Worm (Caenorhabditis elegans) whole organism, early embryonic: ENCODE data around the gene W02B3.4.

ENCODE experiments used
- ama-1 ChIP-seq: fragments of 150-350 bp; optimal IDR thresholded peaks from 2 replicates; lab custom pipeline; 2014
- flt-1 ChIP-seq: fragments of 200-800 bp; sonication (Bioruptor generic); IDR thresholded peaks from 2 replicates; pipeline ENCODE4 v1.3.6; 2022; ENCODE audit warnings: missing genetic modification characterization, missing compliant biosample characterization
- hmbx-1 ChIP-seq: sonication (generic microtip); optimal IDR thresholded peaks from 2 replicates; lab custom pipeline; 2016; ENCODE audit warnings: mild to moderate bottlenecking, missing genetic modification characterization, missing compliant biosample characterization
- sea-1 ChIP-seq: fragments of 200-800 bp; sonication (Bioruptor generic); conservative IDR thresholded peaks from 2 replicates; pipeline ENCODE4 v1.3.6; 2022; ENCODE audit warnings: missing genetic modification characterization, missing compliant biosample characterization

ce11 chrIII:641759-642158 lies 41.5 kb downstream of the W02B3.4 start, which contains the start of gene W06E11.1:
- TF ChIP-seq ama-1 (lab: Kevin White, UChicago) (no peak), hmbx-1 (tag; lab: Kevin White, UChicago) (no peak), flt-1 (GFP tag; lab: Robert Waterston, UW) (no peak), sea-1 (GFP tag; lab: Robert Waterston, UW) (no peak)
